Worm (Caenorhabditis elegans) whole organism, L4 larva: ENCODE data around the gene scl-6.
A peak's percentile ranks its signal among the peaks of the same experiment; 100 is the strongest.

Experiments
- Y75B8A.6 ChIP-seq: fragments of 200-800 bp; sonication (Bioruptor generic); IDR thresholded peaks from 2 replicates; pipeline ENCODE4 v1.3.6; 2022; ENCODE audit warnings: missing genetic modification reagents, missing genetic modification characterization, missing compliant biosample characterization
- aly-2 ChIP-seq: sonication (generic microtip); optimal IDR thresholded peaks from 2 replicates; lab custom pipeline; 2018; ENCODE audit warnings: missing biosample characterization, missing genetic modification characterization
- dmd-9 ChIP-seq: fragments of 200-800 bp; sonication (Bioruptor generic); IDR thresholded peaks from 2 replicates; pipeline ENCODE4 v1.3.6; 2022; ENCODE audit warnings: missing genetic modification reagents, missing genetic modification characterization, missing compliant biosample characterization
- dpl-1 ChIP-seq: fragments of 150-350 bp; optimal IDR thresholded peaks from 2 replicates; lab custom pipeline; 2014; ENCODE audit warnings: missing biosample characterization, missing genetic modification reagents, missing genetic modification characterization
- mdl-1 ChIP-seq, 2 experiments: fragments of 150-350 bp in 1 of 2; sonication (generic microtip) in 1 of 2; optimal IDR thresholded peaks; 2 replicates each; lab custom pipeline; 2014 to 2017; ENCODE audit warnings: missing biosample characterization in 2 of 2, missing genetic modification characterization in 2 of 2
- nhr-11 ChIP-seq: fragments of 150-350 bp; optimal IDR thresholded peaks from 2 replicates; lab custom pipeline; 2014; ENCODE audit warnings: missing biosample characterization, missing genetic modification characterization
- nhr-77 ChIP-seq: fragments of 150-350 bp; optimal IDR thresholded peaks from 2 replicates; lab custom pipeline; 2014; ENCODE audit warnings: missing biosample characterization, missing genetic modification characterization
- pha-4 ChIP-seq, 2 experiments: fragments of 150-350 bp in 1 of 2; fragments of 200-800 bp in 1 of 2; sonication (Bioruptor generic) in 1 of 2; IDR thresholded peaks in 1 of 2; optimal IDR thresholded peaks in 1 of 2; 2 replicates each; pipeline versions ENCODE4 v1.3.6 to Lab custom; 2014 to 2022; ENCODE audit warnings: missing genetic modification characterization in 2 of 2, missing genetic modification reagents in 2 of 2, missing biosample characterization in 1 of 2, missing compliant biosample characterization in 1 of 2
- unc-39 ChIP-seq: sonication (generic microtip); optimal IDR thresholded peaks from 2 replicates; lab custom pipeline; 2017; ENCODE audit warnings: missing biosample characterization, missing genetic modification characterization
- zip-11 ChIP-seq: fragments of 200-800 bp; sonication (Bioruptor generic); IDR thresholded peaks from 2 replicates; pipeline ENCODE4 v1.3.6; 2022; ENCODE audit warnings: missing genetic modification characterization, missing compliant biosample characterization
- ztf-11 ChIP-seq: fragments of 150-350 bp; optimal IDR thresholded peaks from 2 replicates; lab custom pipeline; 2014; ENCODE audit warnings: missing biosample characterization, missing genetic modification characterization

DNA sequence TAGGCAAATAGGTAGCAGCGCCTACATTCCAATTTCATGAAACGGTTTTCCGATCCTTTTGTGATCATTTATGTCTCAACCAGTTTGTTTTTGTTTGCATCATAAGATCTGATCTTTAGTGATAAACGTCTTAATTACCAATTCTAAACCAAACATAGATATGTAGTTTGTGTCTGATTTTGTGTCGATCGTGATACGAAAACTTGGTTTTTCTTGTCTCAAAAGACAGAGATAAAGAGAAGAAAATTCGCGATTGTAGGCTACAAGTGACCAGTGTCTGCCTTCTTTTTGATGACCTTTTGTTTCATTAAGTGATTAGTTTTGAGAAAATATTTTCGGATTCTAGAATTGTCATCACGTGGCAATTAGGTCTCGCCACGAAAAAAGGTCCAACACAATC lies 11.6 kb downstream of the scl-6 start:
- TF ChIP-seq dpl-1 (GFP tag; lab: Kevin White, UChicago) (no peak), dmd-9 (GFP tag; lab: Robert Waterston, UW) (no peak), mdl-1 (tag; optimal IDR thresholded peaks at IDR 0.05; lab: Kevin White, UChicago) (peak in 1 of 2 experiments; percentile 5), Y75B8A.6 (GFP tag; lab: Robert Waterston, UW) (no peak), pha-4 (GFP tag; IDR thresholded peaks at IDR 0.05; lab: Robert Waterston, UW) (no peak), pha-4 (tag; optimal IDR thresholded peaks at IDR 0.05; lab: Kevin White, UChicago) (no peak), ztf-11 (tag; lab: Kevin White, UChicago) (no peak), nhr-77 (no peak), nhr-11 (tag; lab: Kevin White, UChicago) (peak; percentile 89), unc-39 (tag; lab: Kevin White, UChicago) (no peak), zip-11 (GFP tag; lab: Robert Waterston, UW) (no peak), aly-2 (tag; lab: Kevin White, UChicago) (no peak)
